Worm (Caenorhabditis elegans) whole organism, young adult: ENCODE results near the gene B0464.6.

Experiments used
- B0035.1 ChIP-seq: sonication (generic microtip); optimal IDR thresholded peaks from 2 replicates; lab custom pipeline; 2016; ENCODE audit warnings: missing genetic modification characterization, mild to moderate bottlenecking, missing compliant biosample characterization, missing genotype, missing genetic modification reagents
- B0261.1 ChIP-seq: sonication (generic microtip); optimal IDR thresholded peaks from 2 replicates; lab custom pipeline; 2016; ENCODE audit warnings: mild to moderate bottlenecking, missing genetic modification characterization, moderate library complexity, missing compliant biosample characterization
- F33H1.4 ChIP-seq: fragments of 200-800 bp; sonication (Bioruptor generic); IDR thresholded peaks from 2 replicates; pipeline ENCODE4 v1.3.6; 2022; ENCODE audit warnings: missing genetic modification reagents, missing genetic modification characterization, missing compliant biosample characterization
- F37B4.10 ChIP-seq: fragments of 200-800 bp; sonication (Bioruptor generic); IDR thresholded peaks from 2 replicates; pipeline ENCODE4 v1.3.6; 2022; ENCODE audit warnings: missing genetic modification characterization, missing compliant biosample characterization
- F52B5.7 ChIP-seq: sonication (generic microtip); optimal IDR thresholded peaks from 2 replicates; lab custom pipeline; 2016; ENCODE audit warnings: mild to moderate bottlenecking, missing genetic modification characterization, missing compliant biosample characterization
- F57A8.1 ChIP-seq: fragments of 200-800 bp; sonication (Bioruptor generic); optimal IDR thresholded peaks from 2 replicates; lab custom pipeline; 2018; ENCODE audit warnings: mild to moderate bottlenecking, missing genetic modification characterization, moderate library complexity, missing compliant biosample characterization
- K12H6.12 ChIP-seq: fragments of 200-800 bp; sonication (Bioruptor generic); optimal IDR thresholded peaks from 2 replicates; lab custom pipeline; 2018; ENCODE audit warnings: mild to moderate bottlenecking, missing genetic modification characterization, missing compliant biosample characterization
- Y56A3A.18 ChIP-seq: fragments of 200-800 bp; sonication (Bioruptor generic); IDR thresholded peaks from 2 replicates; pipeline ENCODE4 v1.3.6; 2022; ENCODE audit warnings: missing genetic modification reagents, missing genetic modification characterization, missing compliant biosample characterization
- ama-1 ChIP-seq, 3 experiments: fragments of 150-350 bp in 1 of 3; sonication (generic microtip) in 2 of 3; optimal IDR thresholded peaks; 2 replicates each; lab custom pipeline; 2014 to 2018; ENCODE audit warnings: missing biosample characterization in 2 of 3, missing genetic modification characterization in 2 of 3, missing genetic modification reagents in 2 of 3
- atf-7 ChIP-seq: sonication (generic microtip); optimal IDR thresholded peaks from 2 replicates; lab custom pipeline; 2017; ENCODE audit warnings: mild to moderate bottlenecking, missing genetic modification characterization, missing compliant biosample characterization
- ccch-3 ChIP-seq: fragments of 200-800 bp; sonication (Bioruptor generic); optimal IDR thresholded peaks from 2 replicates; lab custom pipeline; 2018; ENCODE audit warnings: mild to moderate bottlenecking, missing genetic modification characterization, missing compliant biosample characterization
- ceh-100 ChIP-seq: fragments of 200-800 bp; sonication (Bioruptor generic); IDR thresholded peaks from 2 replicates; pipeline ENCODE4 v1.3.6; 2022; ENCODE audit warnings: missing genetic modification reagents, missing genetic modification characterization, missing compliant biosample characterization
- ceh-27 ChIP-seq: fragments of 200-800 bp; sonication (Bioruptor generic); optimal IDR thresholded peaks from 2 replicates; lab custom pipeline; 2018; ENCODE audit warnings: mild to moderate bottlenecking, missing genetic modification characterization, moderate library complexity, missing compliant biosample characterization
- egl-44 ChIP-seq: fragments of 200-800 bp; sonication (Bioruptor generic); IDR thresholded peaks from 2 replicates; pipeline ENCODE4 v1.3.6; 2022; ENCODE audit warnings: missing genetic modification reagents, missing genetic modification characterization, missing compliant biosample characterization
- fkh-3 ChIP-seq: sonication (generic microtip); optimal IDR thresholded peaks from 2 replicates; lab custom pipeline; 2016; ENCODE audit warnings: mild to moderate bottlenecking, missing genetic modification characterization, missing compliant biosample characterization
- gei-17 ChIP-seq: fragments of 200-800 bp; sonication (Bioruptor generic); optimal IDR thresholded peaks from 2 replicates; lab custom pipeline; 2018; ENCODE audit warnings: mild to moderate bottlenecking, missing genetic modification characterization, missing compliant biosample characterization
- him-1 ChIP-seq: sonication (generic microtip); optimal IDR thresholded peaks from 2 replicates; lab custom pipeline; 2016; ENCODE audit warnings: missing genotype, missing genetic modification reagents, missing genetic modification characterization, missing compliant biosample characterization
- hmg-1.2 ChIP-seq: fragments of 200-800 bp; sonication (Bioruptor generic); IDR thresholded peaks from 2 replicates; pipeline ENCODE4 v1.3.6; 2022; ENCODE audit warnings: missing genetic modification reagents, missing genetic modification characterization, missing compliant biosample characterization
- hmg-20 ChIP-seq: fragments of 200-800 bp; sonication (Bioruptor generic); IDR thresholded peaks from 2 replicates; pipeline ENCODE4 v1.3.6; 2022; ENCODE audit warnings: missing genetic modification reagents, missing genetic modification characterization, missing compliant biosample characterization
- hsf-1 ChIP-seq: fragments of 200-800 bp; sonication (Bioruptor generic); IDR thresholded peaks from 2 replicates; pipeline ENCODE4 v1.3.6; 2022; ENCODE audit warnings: missing genetic modification reagents, missing genetic modification characterization, missing compliant biosample characterization
- lin-26 ChIP-seq: fragments of 200-800 bp; sonication (Bioruptor generic); IDR thresholded peaks from 2 replicates; pipeline ENCODE4 v1.3.6; 2022; ENCODE audit warnings: missing genetic modification reagents, missing genetic modification characterization, missing compliant biosample characterization
- lin-35 ChIP-seq, 3 experiments: fragments of 150-350 bp in 2 of 3; sonication (generic microtip) in 1 of 3; optimal IDR thresholded peaks; 2 replicates each; lab custom pipeline; 2014 to 2018; ENCODE audit warnings: missing biosample characterization in 3 of 3, missing genetic modification characterization in 3 of 3, missing genetic modification reagents in 3 of 3
- lin-40 ChIP-seq: sonication (generic microtip); optimal IDR thresholded peaks from 2 replicates; lab custom pipeline; 2016; ENCODE audit warnings: missing genetic modification characterization, mild to moderate bottlenecking, missing compliant biosample characterization, missing genotype, missing genetic modification reagents
- madf-10 ChIP-seq: sonication (generic microtip); optimal IDR thresholded peaks from 2 replicates; lab custom pipeline; 2016; ENCODE audit warnings: mild to moderate bottlenecking, missing genetic modification characterization, missing compliant biosample characterization
- madf-3 ChIP-seq: fragments of 200-800 bp; sonication (Bioruptor generic); IDR thresholded peaks from 2 replicates; pipeline ENCODE4 v1.3.6; 2022; ENCODE audit warnings: missing genetic modification reagents, missing genetic modification characterization, missing compliant biosample characterization
- madf-6 ChIP-seq: fragments of 200-800 bp; sonication (Bioruptor generic); IDR thresholded peaks from 2 replicates; pipeline ENCODE4 v1.3.6; 2022; ENCODE audit warnings: missing genetic modification reagents, missing genetic modification characterization, missing compliant biosample characterization
- madf-8 ChIP-seq: fragments of 200-800 bp; sonication (Bioruptor generic); conservative IDR thresholded peaks from 2 replicates; pipeline ENCODE4 v1.3.6; 2022; ENCODE audit warnings: missing genetic modification reagents, missing genetic modification characterization, missing compliant biosample characterization
- mxl-1 ChIP-seq: sonication (generic microtip); optimal IDR thresholded peaks from 2 replicates; lab custom pipeline; 2016; ENCODE audit warnings: missing genetic modification characterization, missing compliant biosample characterization
- nfya-1 ChIP-seq: sonication (generic microtip); optimal IDR thresholded peaks from 2 replicates; lab custom pipeline; 2017; ENCODE audit warnings: antibody characterized with exemption, missing compliant biosample characterization, missing genetic modification characterization, borderline replicate concordance; ENCODE audit not compliant: insufficient read depth
- nhr-120 ChIP-seq: fragments of 200-800 bp; sonication (Bioruptor generic); IDR thresholded peaks from 2 replicates; pipeline ENCODE4 v1.3.6; 2022; ENCODE audit warnings: missing genetic modification characterization, missing compliant biosample characterization
- nhr-27 ChIP-seq: fragments of 200-800 bp; sonication (Bioruptor generic); optimal IDR thresholded peaks from 2 replicates; lab custom pipeline; 2018; ENCODE audit warnings: mild to moderate bottlenecking, missing genetic modification characterization, moderate library complexity, missing compliant biosample characterization
- pbrm-1 ChIP-seq: fragments of 200-800 bp; sonication (Bioruptor generic); IDR thresholded peaks from 2 replicates; pipeline ENCODE4 v1.3.6; 2022; ENCODE audit warnings: missing genetic modification reagents, missing genetic modification characterization, missing compliant biosample characterization
- rec-8 ChIP-seq, 2 experiments: sonication (generic microtip); optimal IDR thresholded peaks; 2 replicates each; lab custom pipeline; 2016; ENCODE audit warnings: mild to moderate bottlenecking in 2 of 2, missing genetic modification characterization in 2 of 2, missing genetic modification reagents in 2 of 2, missing genotype in 2 of 2, missing biosample characterization in 1 of 2, missing compliant biosample characterization in 1 of 2, moderate library complexity in 1 of 2
- repo-1 ChIP-seq: sonication (generic microtip); optimal IDR thresholded peaks from 2 replicates; lab custom pipeline; 2017; ENCODE audit warnings: mild to moderate bottlenecking, missing genetic modification characterization, missing compliant biosample characterization
- snpc-4 ChIP-seq, 5 experiments: fragments of 150-350 bp in 1 of 5; sonication (generic microtip) in 4 of 5; optimal IDR thresholded peaks; 2 replicates each; lab custom pipeline; 2014 to 2018; ENCODE audit warnings: missing genetic modification characterization in 5 of 5, missing biosample characterization in 3 of 5, antibody characterized with exemption in 2 of 5, mild to moderate bottlenecking in 2 of 5, missing compliant biosample characterization in 2 of 5, missing genotype in 2 of 5, moderate library complexity in 2 of 5, missing genetic modification reagents in 1 of 5
- tbp1 ChIP-seq: fragments of 200-800 bp; sonication (Bioruptor generic); optimal IDR thresholded peaks from 2 replicates; lab custom pipeline; 2018; ENCODE audit warnings: mild to moderate bottlenecking, missing genetic modification characterization, missing compliant biosample characterization
- unc-130 ChIP-seq: sonication (generic microtip); optimal IDR thresholded peaks from 2 replicates; lab custom pipeline; 2016; ENCODE audit warnings: missing genetic modification reagents, missing genetic modification characterization, missing compliant biosample characterization
- unc-62 ChIP-seq: fragments of 150-350 bp; optimal IDR thresholded peaks from 2 replicates; lab custom pipeline; 2014; ENCODE audit warnings: missing biosample characterization, missing genetic modification reagents, missing genetic modification characterization
- xnd-1 ChIP-seq: sonication (generic microtip); optimal IDR thresholded peaks from 2 replicates; lab custom pipeline; 2016; ENCODE audit warnings: missing genotype, missing genetic modification reagents, missing genetic modification characterization, missing compliant biosample characterization
- zfh-2 ChIP-seq: fragments of 200-800 bp; sonication (Bioruptor generic); conservative IDR thresholded peaks from 2 replicates; pipeline ENCODE4 v1.3.6; 2022; ENCODE audit warnings: missing genetic modification reagents, missing genetic modification characterization, missing compliant biosample characterization
- ztf-22 ChIP-seq: fragments of 200-800 bp; sonication (Bioruptor generic); optimal IDR thresholded peaks from 2 replicates; lab custom pipeline; 2018; ENCODE audit warnings: mild to moderate bottlenecking, missing genetic modification characterization, moderate library complexity, missing compliant biosample characterization
- ztf-25 ChIP-seq: fragments of 200-800 bp; sonication (Bioruptor generic); IDR thresholded peaks from 2 replicates; pipeline ENCODE4 v1.3.6; 2022; ENCODE audit warnings: missing genetic modification reagents, missing genetic modification characterization, missing compliant biosample characterization

The B0464.6 gene

DNA sequence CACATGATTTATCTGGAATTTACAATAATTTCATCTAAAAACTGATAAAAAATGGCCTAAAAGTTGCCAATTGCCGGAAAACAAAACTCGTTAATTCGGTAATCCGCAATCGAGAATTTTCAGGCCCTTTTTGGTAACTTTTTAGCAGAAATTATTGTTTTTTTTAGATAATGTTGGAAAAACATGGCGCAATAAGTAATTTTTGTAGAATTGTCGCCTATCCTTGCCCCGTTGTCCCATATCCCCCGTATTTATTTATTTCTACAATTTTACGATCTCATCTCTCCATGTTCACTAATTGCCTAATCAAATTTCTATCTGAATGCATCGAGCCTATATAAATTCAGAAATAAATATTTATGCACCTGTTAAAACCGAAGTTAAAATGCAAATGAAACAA is 47.2 kb upstream of the B0464.6 start (continued):
- TF ChIP-seq tbp1 (GFP tag; lab: Kevin White, UChicago) (no peak), unc-130 (GFP tag; lab: Kevin White, UChicago) (no peak), nfya-1 (tag; lab: Kevin White, UChicago) (no peak), B0261.1 (tag; lab: Kevin White, UChicago) (no peak), pbrm-1 (no peak), xnd-1 (tag; lab: Kevin White, UChicago) (no peak), egl-44 (GFP tag; lab: Robert Waterston, UW) (no peak)

DNA sequence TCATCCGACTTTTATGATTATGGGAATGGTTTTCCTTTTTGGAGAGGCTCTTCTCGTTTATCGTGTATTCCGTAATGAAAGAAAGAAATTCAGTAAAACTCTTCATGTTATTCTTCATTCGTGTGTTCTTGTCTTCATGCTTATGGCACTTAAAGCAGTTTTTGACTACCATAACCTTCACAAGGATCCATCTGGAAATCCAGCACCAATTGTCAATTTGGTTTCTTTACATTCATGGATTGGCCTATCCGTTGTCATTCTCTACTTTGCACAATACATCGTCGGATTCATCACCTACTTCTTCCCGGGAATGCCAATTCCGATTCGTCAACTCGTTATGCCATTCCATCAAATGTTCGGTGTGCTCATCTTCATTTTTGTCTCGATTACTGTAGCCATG is 45.9 kb upstream of the B0464.6 start:
- TF ChIP-seq madf-10 (no peak), ccch-3 (GFP tag; lab: Kevin White, UChicago) (no peak), unc-62 (GFP tag; lab: Kevin White, UChicago) (no peak)

DNA sequence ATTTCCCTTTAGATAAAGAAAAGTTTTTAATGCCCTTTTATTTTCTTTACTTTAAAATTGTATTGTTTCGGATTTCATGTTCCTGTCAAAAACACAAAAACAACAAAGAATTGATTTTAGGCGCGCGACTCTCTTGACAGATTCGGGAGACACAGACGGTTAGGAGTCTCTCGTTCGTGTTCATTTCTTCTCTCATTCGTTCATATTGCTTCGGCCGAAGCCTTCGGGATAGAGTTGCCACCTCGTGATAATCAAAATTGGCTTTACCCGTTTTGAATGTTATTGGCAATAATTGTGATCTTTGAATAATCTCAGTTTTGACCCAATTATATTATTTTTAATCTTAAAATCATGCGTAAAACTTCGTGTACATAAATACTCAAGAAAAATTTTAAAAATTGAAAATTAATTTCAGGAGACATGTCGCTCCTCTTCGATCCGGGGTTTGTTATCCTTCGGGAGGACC is 45.3 kb upstream of the B0464.6 start, which contains the start of gene F55H2.5:
F55H2.5 (plus strand) TSS at position 416 of the 466 bp plus-strand sequence.
- TF ChIP-seq hmg-1.2 (peak; percentile 14; the same call in 1 of the 2 replicates), lin-40 (no peak), zfh-2 (no peak), nhr-120 (no peak), mxl-1 (tag; lab: Kevin White, UChicago) (no peak), him-1 (no peak)

DNA sequence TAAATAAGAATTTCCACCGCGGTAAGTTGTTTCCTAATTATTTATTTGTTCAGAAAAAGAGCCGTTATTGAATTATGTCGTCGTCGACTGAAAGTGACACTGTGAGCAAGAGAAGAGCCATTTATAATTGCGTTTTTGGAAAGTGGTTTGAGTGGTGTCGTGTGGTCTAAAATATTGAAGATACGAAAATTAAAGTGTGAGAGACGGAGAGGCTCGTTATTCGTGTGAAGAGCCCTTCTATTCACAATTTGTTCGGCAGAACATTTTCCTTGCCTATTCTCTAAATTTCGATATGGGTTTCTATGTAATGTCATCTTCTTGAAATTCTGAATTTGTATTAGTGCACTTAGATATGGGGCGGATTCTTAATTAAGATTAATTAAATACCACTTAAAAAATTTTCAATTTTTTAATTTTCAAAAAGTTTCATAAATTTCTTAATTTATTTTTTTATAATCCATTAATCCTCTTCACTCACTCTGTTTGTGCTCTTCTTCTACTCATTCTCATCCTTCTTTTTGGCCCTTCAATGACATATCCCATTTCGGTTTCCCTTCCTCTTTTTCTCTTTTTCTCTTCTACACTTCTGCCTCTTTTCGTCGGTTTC is 44.1 kb upstream of the B0464.6 start:
- TF ChIP-seq madf-3 (GFP tag; lab: Robert Waterston, UW) (0 out of 2 replicates have a peak, but pooled peaks have one; percentile 29), nhr-27 (tag; lab: Kevin White, UChicago) (peak; percentile 65), ama-1 (optimal IDR thresholded peaks at IDR 0.05; lab: Kevin White, UChicago) (peak; percentile 41), ama-1 (GFP tag; optimal IDR thresholded peaks at IDR 0.05; lab: Kevin White, UChicago) (peak in 1 of 2 experiments; percentile 21), hsf-1 (peak; percentile 57; the same call in 1 of the 2 replicates), F57A8.1 (GFP tag; lab: Kevin White, UChicago) (no peak), fkh-3 (tag; lab: Kevin White, UChicago) (no peak), B0035.1 (tag; lab: Kevin White, UChicago) (peak; percentile 48), F37B4.10 (0 out of 2 replicates have a peak, but pooled peaks have one; percentile 54), ceh-100 (0 out of 2 replicates have a peak, but pooled peaks have one; percentile 12), F52B5.7 (tag; lab: Kevin White, UChicago) (peak; percentile 73), madf-8 (no peak), K12H6.12 (tag; lab: Kevin White, UChicago) (peak; percentile 12), ztf-22 (GFP tag; lab: Kevin White, UChicago) (no peak), gei-17 (peak; percentile 24), Y56A3A.18 (0 out of 2 replicates have a peak, but pooled peaks have one; percentile 16), snpc-4 (GFP tag; optimal IDR thresholded peaks at IDR 0.05; lab: Kevin White, UChicago) (no peak), snpc-4 (tag; optimal IDR thresholded peaks at IDR 0.05; lab: Kevin White, UChicago) (peak in 1 of 4 experiments; percentile 57), hmg-20 (GFP tag; lab: Robert Waterston, UW) (no peak), repo-1 (tag; lab: Kevin White, UChicago) (peak; percentile 90), ceh-27 (GFP tag; lab: Kevin White, UChicago) (peak; percentile 74), lin-26 (GFP tag; lab: Robert Waterston, UW) (0 out of 2 replicates have a peak, but pooled peaks have one; percentile 21), madf-6 (GFP tag; lab: Robert Waterston, UW) (peak; percentile 49), lin-40 (peak; percentile 37), lin-35 (GFP tag; optimal IDR thresholded peaks at IDR 0.05; lab: Kevin White, UChicago) (peak in 1 of 3 experiments; percentile 51), F33H1.4 (peak; percentile 23; the same call in 1 of the 2 replicates), atf-7 (tag; lab: Kevin White, UChicago) (peak; percentile 51), ztf-25 (GFP tag; lab: Robert Waterston, UW) (no peak), rec-8 (tag; optimal IDR thresholded peaks at IDR 0.05; lab: Kevin White, UChicago) (peak in 1 of 2 experiments; percentile 3)
